Fruit fly (Drosophila melanogaster) S2 (cell line): ENCODE results near the gene CG11710.

ENCODE experiments used
- CG8478 ChIP-seq: fragments of >200 bp; optimal IDR thresholded peaks from 2 replicates; lab custom pipeline; 2018
- CTCF ChIP-seq, 2 experiments: fragments of >200 bp; optimal IDR thresholded peaks; 2 replicates each; lab custom pipeline; 2018

Gene CG11710

dm6 chrX:20423747-20424165 is 5.7 kb downstream of the CG11710 start, which contains the start of the genes Pp4-19C and cactin:
Gene Pp4-19C (minus strand): TSS chrX:20424002.
Gene cactin (plus strand): TSS chrX:20424069.
- TF ChIP-seq CG8478 (no peak), CTCF (optimal IDR thresholded peaks at IDR 0.05; lab: Kevin White, UChicago) (no peak)

DNA sequence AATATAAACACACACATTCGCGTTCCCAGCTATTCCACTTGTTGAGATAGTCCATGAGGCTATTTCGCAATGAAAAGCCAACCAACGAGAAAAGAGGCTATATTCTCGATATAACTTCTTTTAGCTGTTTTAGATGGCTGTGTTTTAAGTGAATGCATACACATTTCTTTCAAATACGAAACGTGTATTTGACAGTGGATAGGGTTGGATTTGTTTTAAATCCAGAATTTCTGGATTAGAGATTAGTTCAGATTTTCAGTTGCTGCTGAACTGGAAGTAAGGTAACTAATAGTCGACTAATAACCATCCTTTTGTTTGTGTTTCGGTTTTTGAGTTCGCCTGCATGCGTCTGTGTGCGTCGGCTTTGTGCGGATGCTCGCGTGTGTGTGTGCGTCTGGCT is 6.3 kb downstream of the CG11710 start:
- no peak for TF ChIP-seq CG8478
- TF ChIP-seq CTCF (optimal IDR thresholded peaks at IDR 0.05; lab: Kevin White, UChicago) = no peak

- TF ChIP-seq CTCF (optimal IDR thresholded peaks at IDR 0.05; lab: Kevin White, UChicago) (no peak), CG8478 (no peak)
Measured at dm6 chrX:20419313-20419712, 10.2 kb downstream of the CG11710 start, which contains the start of gene Obp19d. Gene Obp19d (plus strand): TSS chrX:20419613.

dm6 chrX:20418864-20419263 is 10.6 kb downstream of the CG11710 start, which contains the start of gene Obp19c:
Gene Obp19c (minus strand): TSS chrX:20418964.
- no peak for TF ChIP-seq CG8478
- TF ChIP-seq CTCF (optimal IDR thresholded peaks at IDR 0.05; lab: Kevin White, UChicago) = no peak

DNA sequence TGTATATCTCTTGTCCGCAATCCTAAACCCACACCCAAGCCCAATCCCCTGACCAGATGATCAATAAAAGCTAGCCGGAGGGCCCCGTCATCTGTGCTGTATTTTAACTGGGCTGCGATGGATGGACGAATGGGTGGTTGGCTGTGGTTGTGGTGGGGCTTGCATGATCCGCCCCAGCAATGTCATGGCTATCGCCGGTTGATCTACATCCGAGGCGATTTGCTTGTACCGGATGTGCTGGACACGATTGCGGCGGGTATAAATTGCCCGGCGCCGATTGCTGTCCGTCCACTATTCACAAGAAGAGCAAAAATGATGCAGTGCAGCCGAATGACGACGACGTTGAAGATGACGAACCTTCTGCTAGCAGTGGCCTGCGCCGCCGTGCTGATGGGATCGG is 13.0 kb downstream of the CG11710 start, which contains the start of gene Obp19b:
TSS of gene Obp19b (plus strand) at position 301 of the 400 bp plus-strand sequence.
- TF ChIP-seq CTCF (optimal IDR thresholded peaks at IDR 0.05; lab: Kevin White, UChicago) = no peak
- no peak for TF ChIP-seq CG8478

dm6 chrX:20415444-20415843 is 14.0 kb downstream of the CG11710 start, which contains the start of gene Obp19a:
Gene Obp19a (plus strand): TSS chrX:20415744.
- TF ChIP-seq CG8478 (no peak), CTCF (optimal IDR thresholded peaks at IDR 0.05; lab: Kevin White, UChicago) (no peak)

DNA sequence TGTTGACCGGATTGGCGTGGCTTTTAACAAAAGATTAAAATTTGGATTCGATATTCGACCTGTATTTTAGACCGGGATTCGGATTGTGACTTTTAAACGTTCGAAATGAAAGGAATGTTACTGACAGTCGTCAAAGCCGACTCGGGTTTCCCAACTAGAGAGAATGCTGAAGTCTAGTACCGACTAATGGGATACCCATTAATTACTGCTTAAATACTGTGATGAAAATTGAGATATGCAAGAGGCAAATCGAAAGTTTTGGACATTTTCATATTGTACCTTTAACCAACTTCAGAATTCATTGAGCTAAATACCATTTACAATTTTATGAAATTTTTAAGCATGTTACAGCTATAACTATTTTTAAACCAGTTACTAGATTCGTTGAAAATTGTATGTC is 15.4 kb downstream of the CG11710 start, which contains the start of gene CG15458:
TSS of gene CG15458 (minus strand) at position 101 of the 400 bp plus-strand sequence.
- no peak for TF ChIP-seq CTCF (optimal IDR thresholded peaks at IDR 0.05; lab: Kevin White, UChicago)
- TF ChIP-seq CG8478 = no peak

- TF ChIP-seq CTCF (optimal IDR thresholded peaks at IDR 0.05; lab: Kevin White, UChicago) = no peak
- no peak for TF ChIP-seq CG8478
Measured at dm6 chrX:20413481-20413880, 16.0 kb downstream of the CG11710 start, which contains the start of gene CG15459. Gene CG15459 (minus strand): TSS chrX:20413581.

DNA sequence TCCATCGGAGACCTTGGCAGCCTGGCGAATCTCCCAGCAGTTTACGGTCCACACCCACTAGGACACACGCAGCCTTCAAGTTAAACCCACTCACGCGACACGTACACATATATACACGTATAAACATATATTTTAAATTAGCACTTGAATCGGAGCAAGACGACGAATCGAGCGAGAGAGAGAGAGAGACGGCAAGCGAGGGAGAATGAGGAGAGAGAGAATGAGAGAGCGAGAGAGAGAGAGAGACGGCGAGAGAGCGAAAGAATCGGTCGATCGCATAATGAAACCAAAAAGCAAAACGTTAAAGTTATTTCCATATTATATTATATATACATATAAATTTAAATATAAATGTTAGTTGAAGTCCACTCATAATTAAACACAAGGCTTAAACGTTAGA is 17.8 kb downstream of the CG11710 start:
- no peak for TF ChIP-seq CTCF (optimal IDR thresholded peaks at IDR 0.05; lab: Kevin White, UChicago)
- TF ChIP-seq CG8478 = no peak

- TF ChIP-seq CTCF (optimal IDR thresholded peaks at IDR 0.05; lab: Kevin White, UChicago) = no peak
- TF ChIP-seq CG8478 = no peak
Measured at dm6 chrX:20394066-20394913, 35.2 kb downstream of the CG11710 start, which contains the start of gene HERC2. Gene HERC2 (plus strand): TSS chrX:20394395.

- no peak for TF ChIP-seq CG8478
- TF ChIP-seq CTCF (optimal IDR thresholded peaks at IDR 0.05; lab: Kevin White, UChicago) = no peak
Measured at dm6 chrX:20393580-20393979, 35.9 kb downstream of the CG11710 start, which contains the start of gene Syx16. Gene Syx16 (minus strand): TSS chrX:20393751.

DNA sequence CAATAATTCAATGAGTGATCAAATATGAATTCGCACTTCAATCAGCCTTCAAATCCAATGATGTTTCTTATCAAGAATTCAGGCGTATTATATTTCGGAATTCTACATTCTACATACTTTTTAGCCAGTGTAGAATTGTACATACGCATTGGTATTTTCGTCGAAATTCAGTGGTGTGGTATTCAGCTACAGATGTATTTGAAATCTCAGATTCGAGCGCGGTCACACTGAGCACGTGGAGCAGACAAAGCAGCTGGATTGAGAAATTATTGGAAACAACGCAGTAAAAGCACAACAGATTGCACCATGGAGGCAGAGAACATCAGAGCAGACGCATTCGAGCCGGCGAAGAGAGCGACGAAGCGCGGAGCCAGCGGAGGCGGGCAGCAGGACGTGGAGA is 38.2 kb downstream of the CG11710 start:
- TF ChIP-seq CTCF (optimal IDR thresholded peaks at IDR 0.05; lab: Kevin White, UChicago) (peak; percentile 26 to 53), CG8478 (no peak)

DNA sequence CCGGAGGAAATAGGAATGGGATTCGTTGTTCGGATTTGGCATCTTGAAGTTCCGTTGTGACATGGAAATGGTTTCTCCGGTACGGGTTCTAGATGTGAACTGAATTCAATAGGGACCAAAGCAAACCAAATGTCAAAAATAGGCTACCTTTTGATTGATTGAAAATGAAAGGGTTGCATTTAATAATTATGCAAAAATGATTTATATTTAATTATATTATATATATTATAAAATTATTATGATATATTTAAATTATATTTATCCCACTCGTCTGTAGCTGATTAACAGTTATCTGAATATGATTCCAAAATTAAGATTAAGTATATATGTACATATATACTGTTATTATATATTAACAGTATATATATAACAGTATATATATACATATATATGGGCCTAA is 38.8 kb downstream of the CG11710 start, which contains the start of gene jb:
TSS of gene jb (minus strand) at position 101 of the 400 bp plus-strand sequence.
- TF ChIP-seq CTCF (optimal IDR thresholded peaks at IDR 0.05; lab: Kevin White, UChicago) (no peak), CG8478 (no peak)

dm6 chrX:20389633-20390032 is 39.8 kb downstream of the CG11710 start:
- no peak for TF ChIP-seq CG8478
- TF ChIP-seq CTCF (optimal IDR thresholded peaks at IDR 0.05; lab: Kevin White, UChicago) = no peak

DNA sequence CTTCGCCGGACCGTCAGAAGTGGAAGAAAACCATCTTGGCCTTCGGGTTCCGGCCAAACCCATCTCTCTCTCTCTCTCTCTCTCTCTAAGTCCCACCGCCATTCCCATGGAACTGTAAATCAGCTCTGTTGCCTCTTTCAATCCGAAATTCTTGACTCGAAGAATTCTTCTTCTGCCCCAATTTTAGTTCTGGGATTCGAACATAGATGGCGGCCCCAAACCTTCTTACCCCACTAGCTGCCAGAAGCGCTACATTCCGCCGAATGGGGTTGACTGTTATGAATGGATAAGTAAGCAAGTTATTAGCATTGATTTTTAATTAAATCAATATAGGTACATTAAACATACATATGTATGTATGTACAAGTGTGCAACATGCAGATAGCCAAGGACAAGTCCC is 43.6 kb downstream of the CG11710 start:
- TF ChIP-seq CG8478 (no peak), CTCF (optimal IDR thresholded peaks at IDR 0.05; lab: Kevin White, UChicago) (peak; percentile 53)
